Fruit fly (Drosophila melanogaster): ENCODE measurements around the gene CG42821.

- TF ChIP-seq Abd-B (GFP tag; optimal IDR thresholded peaks at IDR 0.05), result no peak
- TF ChIP-seq CG9705 (GFP tag; optimal IDR thresholded peaks at IDR 0.05), result no peak
- TF ChIP-seq Hr83 (GFP tag; optimal IDR thresholded peaks at IDR 0.05; ENCODE audit: poor library complexity, severe bottlenecking), result no peak
- no peak for TF ChIP-seq ey (GFP tag; optimal IDR thresholded peaks at IDR 0.05)
- TF ChIP-seq Vsx2 (GFP tag; optimal IDR thresholded peaks at IDR 0.05; ENCODE audit: partially characterized antibody), result no peak
- TF ChIP-seq usp (GFP tag; optimal IDR thresholded peaks at IDR 0.05), result no peak
- no peak for TF ChIP-seq Dif (GFP tag; optimal IDR thresholded peaks at IDR 0.05; ENCODE audit: partially characterized antibody)
- no peak for TF ChIP-seq jim (GFP tag; optimal IDR thresholded peaks at IDR 0.05)
These were observed 17.6 kb downstream of the CG42821 start for dm6 chr3R:17430481-17430880.
